Fruit fly (Drosophila melanogaster) whole organism, wandering third instar larva: ENCODE data around the gene CG10984.

Experiments used
- Abd-B ChIP-seq: fragments of >200 bp; optimal IDR thresholded peaks from 2 replicates; lab custom pipeline; 2017; ENCODE audit warnings: missing biosample characterization, missing genetic modification characterization
- Dfd ChIP-seq: fragments of >200 bp; optimal IDR thresholded peaks from 2 replicates; lab custom pipeline; 2017; ENCODE audit warnings: missing biosample characterization, missing genetic modification characterization
- Hr83 ChIP-seq: fragments of 200-300 bp; sonication (Bioruptor generic); optimal IDR thresholded peaks from 2 replicates; lab custom pipeline; 2016; ENCODE audit warnings: missing biosample characterization, mild to moderate bottlenecking, missing genetic modification characterization, moderate library complexity; ENCODE audit not compliant: poor library complexity, severe bottlenecking
- Mio ChIP-seq: sonication (Bioruptor generic); optimal IDR thresholded peaks from 2 replicates; lab custom pipeline; 2016; ENCODE audit warnings: missing biosample characterization, missing genetic modification characterization
- Myc ChIP-seq: fragments of >200 bp; optimal IDR thresholded peaks from 2 replicates; lab custom pipeline; 2017
- br ChIP-seq: fragments of 200-800 bp; sonication (Bioruptor generic); optimal IDR thresholded peaks from 2 replicates; lab custom pipeline; 2016; ENCODE audit warnings: missing biosample characterization, missing genetic modification characterization
- psq ChIP-seq: fragments of 200-800 bp; sonication (Bioruptor generic); optimal IDR thresholded peaks from 3 replicates; lab custom pipeline; 2017; ENCODE audit warnings: missing biosample characterization, mild to moderate bottlenecking, missing genetic modification characterization, moderate library complexity
- usp ChIP-seq: fragments of >200 bp; optimal IDR thresholded peaks from 2 replicates; lab custom pipeline; 2017; ENCODE audit warnings: missing biosample characterization, missing genetic modification characterization

DNA sequence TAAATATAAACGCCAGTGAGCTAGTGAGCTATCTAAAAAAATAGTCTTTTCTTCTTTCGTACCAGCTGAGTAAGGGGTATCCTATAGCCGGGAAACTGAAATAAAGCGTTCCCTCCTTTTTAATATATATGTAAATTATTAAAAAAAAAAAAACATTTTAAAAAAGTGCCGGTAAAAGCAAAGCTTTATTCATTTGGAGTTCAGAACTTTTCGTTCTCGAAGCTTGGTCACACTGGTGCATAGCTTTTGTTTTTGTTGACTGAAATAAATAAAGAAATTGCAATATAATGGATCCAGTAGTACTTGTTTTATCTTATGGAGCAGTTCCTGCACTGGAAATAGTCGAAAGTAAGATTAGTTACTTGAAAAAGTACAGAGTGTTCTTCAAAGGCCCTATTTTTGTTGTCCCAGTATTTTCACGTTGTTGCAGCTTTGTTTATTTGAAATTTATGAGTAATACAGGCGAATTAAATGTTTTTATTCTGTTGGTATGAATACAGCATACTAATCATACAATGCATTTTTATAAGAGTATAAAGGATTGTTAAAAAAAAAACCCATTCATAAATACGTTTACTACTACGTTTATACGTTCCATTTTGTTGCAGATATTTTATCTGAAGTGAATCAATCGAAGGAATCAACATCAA, 4.7 kb upstream of the CG10984 start, which contains the start of gene CG32109:
- TF ChIP-seq Hr83 (GFP tag; lab: Kevin White, UChicago) (no peak), Abd-B (GFP tag; lab: Kevin White, UChicago) (no peak), usp (GFP tag; lab: Kevin White, UChicago) (no peak), Dfd (GFP tag; lab: Kevin White, UChicago) (no peak), br (no peak), psq (GFP tag; lab: Kevin White, UChicago) (no peak), Myc (lab: Kevin White, UChicago) (no peak), Mio (no peak)
